Worm (Caenorhabditis elegans) whole organism, young adult: ENCODE data around the gene tat-3.
A peak's percentile ranks its signal among the peaks of the same experiment; 100 is the strongest.

Experiments used
- B0019.2 ChIP-seq: fragments of 200-800 bp; sonication (Bioruptor generic); conservative IDR thresholded peaks from 2 replicates; pipeline ENCODE4 v1.3.6; 2022; ENCODE audit warnings: missing genetic modification reagents, missing genetic modification characterization, missing compliant biosample characterization
- C06A6.2 ChIP-seq: fragments of 200-800 bp; sonication (Bioruptor generic); conservative IDR thresholded peaks from 2 replicates; pipeline ENCODE4 v1.3.6; 2022; ENCODE audit warnings: missing genetic modification characterization, missing compliant biosample characterization
- C17E4.6 ChIP-seq: fragments of 200-800 bp; sonication (Bioruptor generic); IDR thresholded peaks from 2 replicates; pipeline ENCODE4 v1.3.6; 2022; ENCODE audit warnings: missing genetic modification reagents, missing genetic modification characterization, missing compliant biosample characterization
- F22D6.2 ChIP-seq: sonication (generic microtip); optimal IDR thresholded peaks from 2 replicates; lab custom pipeline; 2016; ENCODE audit warnings: mild to moderate bottlenecking, missing genetic modification characterization, missing compliant biosample characterization
- F49E8.2 ChIP-seq: sonication (generic microtip); optimal IDR thresholded peaks from 3 replicates; lab custom pipeline; 2017; ENCODE audit warnings: missing genetic modification characterization, mild to moderate bottlenecking, missing compliant biosample characterization, antibody characterized with exemption, moderate library complexity; ENCODE audit not compliant: insufficient read depth
- F57C9.4 ChIP-seq: sonication (generic microtip); optimal IDR thresholded peaks from 2 replicates; lab custom pipeline; 2017; ENCODE audit warnings: mild to moderate bottlenecking, missing genetic modification characterization, missing compliant biosample characterization
- K11D2.4 ChIP-seq: fragments of 200-800 bp; sonication (Bioruptor generic); IDR thresholded peaks from 2 replicates; pipeline ENCODE4 v1.3.6; 2022; ENCODE audit warnings: missing genetic modification reagents, missing genetic modification characterization, missing compliant biosample characterization
- K12H6.12 ChIP-seq: fragments of 200-800 bp; sonication (Bioruptor generic); optimal IDR thresholded peaks from 2 replicates; lab custom pipeline; 2018; ENCODE audit warnings: mild to moderate bottlenecking, missing genetic modification characterization, missing compliant biosample characterization
- Y79H2A.3 ChIP-seq: fragments of 200-800 bp; sonication (Bioruptor generic); conservative IDR thresholded peaks from 2 replicates; pipeline ENCODE4 v1.3.6; 2022; ENCODE audit warnings: missing genetic modification reagents, missing genetic modification characterization, missing compliant biosample characterization
- Y95B8A.8 ChIP-seq: fragments of 200-800 bp; sonication (Bioruptor generic); IDR thresholded peaks from 2 replicates; pipeline ENCODE4 v1.3.6; 2022; ENCODE audit warnings: missing genetic modification reagents, missing genetic modification characterization, missing compliant biosample characterization
- akir-1 ChIP-seq: fragments of 200-800 bp; sonication (Bioruptor generic); optimal IDR thresholded peaks from 2 replicates; lab custom pipeline; 2018; ENCODE audit warnings: mild to moderate bottlenecking, missing genetic modification characterization, moderate library complexity, missing compliant biosample characterization
- aptf-3 ChIP-seq: fragments of 200-800 bp; sonication (Bioruptor generic); IDR thresholded peaks from 2 replicates; pipeline ENCODE4 v1.3.6; 2022; ENCODE audit warnings: missing genetic modification characterization, missing compliant biosample characterization
- atf-7 ChIP-seq: sonication (generic microtip); optimal IDR thresholded peaks from 2 replicates; lab custom pipeline; 2017; ENCODE audit warnings: mild to moderate bottlenecking, missing genetic modification characterization, missing compliant biosample characterization
- athp-1 ChIP-seq: sonication (generic microtip); optimal IDR thresholded peaks from 2 replicates; lab custom pipeline; 2017; ENCODE audit warnings: mild to moderate bottlenecking, missing genetic modification characterization, missing compliant biosample characterization
- attf-3 ChIP-seq: fragments of 200-800 bp; sonication (Bioruptor generic); conservative IDR thresholded peaks from 2 replicates; pipeline ENCODE4 v1.3.6; 2022; ENCODE audit warnings: missing genetic modification reagents, missing genetic modification characterization, missing compliant biosample characterization
- cebp-1 ChIP-seq, 2 experiments: fragments of 200-800 bp in 1 of 2; sonication (Bioruptor generic) in 1 of 2; sonication (generic microtip) in 1 of 2; IDR thresholded peaks in 1 of 2; optimal IDR thresholded peaks in 1 of 2; 2 replicates each; pipeline versions ENCODE4 v1.3.6 to Lab custom; 2017 to 2022; ENCODE audit warnings: missing compliant biosample characterization in 2 of 2, missing genetic modification characterization in 2 of 2, mild to moderate bottlenecking in 1 of 2, missing genetic modification reagents in 1 of 2, moderate library complexity in 1 of 2
- ceh-100 ChIP-seq: fragments of 200-800 bp; sonication (Bioruptor generic); IDR thresholded peaks from 2 replicates; pipeline ENCODE4 v1.3.6; 2022; ENCODE audit warnings: missing genetic modification reagents, missing genetic modification characterization, missing compliant biosample characterization
- ceh-27 ChIP-seq: fragments of 200-800 bp; sonication (Bioruptor generic); optimal IDR thresholded peaks from 2 replicates; lab custom pipeline; 2018; ENCODE audit warnings: mild to moderate bottlenecking, missing genetic modification characterization, moderate library complexity, missing compliant biosample characterization
- ceh-91 ChIP-seq: fragments of 200-800 bp; sonication (Bioruptor generic); IDR thresholded peaks from 2 replicates; pipeline ENCODE4 v1.3.6; 2022; ENCODE audit warnings: missing genetic modification reagents, missing genetic modification characterization, missing compliant biosample characterization
- chd-7 ChIP-seq: sonication (generic microtip); optimal IDR thresholded peaks from 2 replicates; lab custom pipeline; 2016; ENCODE audit warnings: mild to moderate bottlenecking, missing genetic modification characterization, moderate library complexity, missing compliant biosample characterization
- efl-1 ChIP-seq: fragments of 150-350 bp; optimal IDR thresholded peaks from 2 replicates; lab custom pipeline; 2014; ENCODE audit warnings: missing biosample characterization, missing genetic modification reagents, missing genetic modification characterization
- egl-44 ChIP-seq: fragments of 200-800 bp; sonication (Bioruptor generic); IDR thresholded peaks from 2 replicates; pipeline ENCODE4 v1.3.6; 2022; ENCODE audit warnings: missing genetic modification reagents, missing genetic modification characterization, missing compliant biosample characterization
- fkh-3 ChIP-seq: sonication (generic microtip); optimal IDR thresholded peaks from 2 replicates; lab custom pipeline; 2016; ENCODE audit warnings: mild to moderate bottlenecking, missing genetic modification characterization, missing compliant biosample characterization
- hlh-12 ChIP-seq: sonication (generic microtip); optimal IDR thresholded peaks from 2 replicates; lab custom pipeline; 2016; ENCODE audit warnings: missing genetic modification characterization, missing compliant biosample characterization
- hmg-20 ChIP-seq: fragments of 200-800 bp; sonication (Bioruptor generic); IDR thresholded peaks from 2 replicates; pipeline ENCODE4 v1.3.6; 2022; ENCODE audit warnings: missing genetic modification reagents, missing genetic modification characterization, missing compliant biosample characterization
- let-607 ChIP-seq, 2 experiments: fragments of 200-800 bp in 1 of 2; sonication (Bioruptor generic) in 1 of 2; sonication (generic microtip) in 1 of 2; optimal IDR thresholded peaks; 2 replicates each; lab custom pipeline; 2016 to 2018; ENCODE audit warnings: mild to moderate bottlenecking in 2 of 2, missing compliant biosample characterization in 2 of 2, missing genetic modification characterization in 2 of 2, moderate library complexity in 2 of 2, missing genotype in 1 of 2
- lin-40 ChIP-seq: sonication (generic microtip); optimal IDR thresholded peaks from 2 replicates; lab custom pipeline; 2016; ENCODE audit warnings: missing genetic modification characterization, mild to moderate bottlenecking, missing compliant biosample characterization, missing genotype, missing genetic modification reagents
- lin-54 ChIP-seq: fragments of 200-800 bp; sonication (Bioruptor generic); optimal IDR thresholded peaks from 2 replicates; lab custom pipeline; 2018; ENCODE audit warnings: mild to moderate bottlenecking, missing genetic modification characterization, missing compliant biosample characterization
- madf-6 ChIP-seq: fragments of 200-800 bp; sonication (Bioruptor generic); IDR thresholded peaks from 2 replicates; pipeline ENCODE4 v1.3.6; 2022; ENCODE audit warnings: missing genetic modification reagents, missing genetic modification characterization, missing compliant biosample characterization
- mcd-1 ChIP-seq: fragments of 200-800 bp; sonication (Bioruptor generic); IDR thresholded peaks from 2 replicates; pipeline ENCODE4 v1.3.6; 2022; ENCODE audit warnings: missing genetic modification reagents, missing genetic modification characterization, missing compliant biosample characterization
- mel-28 ChIP-seq: sonication (generic microtip); optimal IDR thresholded peaks from 2 replicates; lab custom pipeline; 2016; ENCODE audit warnings: borderline replicate concordance, mild to moderate bottlenecking, missing genetic modification characterization, missing compliant biosample characterization
- mxl-1 ChIP-seq: sonication (generic microtip); optimal IDR thresholded peaks from 2 replicates; lab custom pipeline; 2016; ENCODE audit warnings: missing genetic modification characterization, missing compliant biosample characterization
- nhr-120 ChIP-seq: fragments of 200-800 bp; sonication (Bioruptor generic); IDR thresholded peaks from 2 replicates; pipeline ENCODE4 v1.3.6; 2022; ENCODE audit warnings: missing genetic modification characterization, missing compliant biosample characterization
- pbrm-1 ChIP-seq: fragments of 200-800 bp; sonication (Bioruptor generic); IDR thresholded peaks from 2 replicates; pipeline ENCODE4 v1.3.6; 2022; ENCODE audit warnings: missing genetic modification reagents, missing genetic modification characterization, missing compliant biosample characterization
- pha-4 ChIP-seq: fragments of 150-350 bp; sonication (generic microtip); optimal IDR thresholded peaks from 2 replicates; lab custom pipeline; 2014; ENCODE audit warnings: missing biosample characterization, missing genetic modification reagents, missing genetic modification characterization
- rcor-1 ChIP-seq: fragments of 200-800 bp; sonication (Bioruptor generic); IDR thresholded peaks from 2 replicates; pipeline ENCODE4 v1.3.6; 2022; ENCODE audit warnings: missing genetic modification reagents, missing genetic modification characterization, missing compliant biosample characterization
- rec-8 ChIP-seq, 2 experiments: sonication (generic microtip); optimal IDR thresholded peaks; 2 replicates each; lab custom pipeline; 2016; ENCODE audit warnings: mild to moderate bottlenecking in 2 of 2, missing genetic modification characterization in 2 of 2, missing genetic modification reagents in 2 of 2, missing genotype in 2 of 2, missing biosample characterization in 1 of 2, missing compliant biosample characterization in 1 of 2, moderate library complexity in 1 of 2
- sdz-38 ChIP-seq: sonication (generic microtip); optimal IDR thresholded peaks from 2 replicates; lab custom pipeline; 2016; ENCODE audit warnings: missing genotype, missing genetic modification characterization, missing compliant biosample characterization
- snpc-3.4 ChIP-seq: sonication (generic microtip); optimal IDR thresholded peaks from 2 replicates; lab custom pipeline; 2017; ENCODE audit warnings: missing genetic modification characterization, mild to moderate bottlenecking, missing compliant biosample characterization, antibody characterized with exemption, moderate library complexity, missing genotype, missing genetic modification reagents
- snpc-4 ChIP-seq, 5 experiments: fragments of 150-350 bp in 1 of 5; sonication (generic microtip) in 4 of 5; optimal IDR thresholded peaks; 2 replicates each; lab custom pipeline; 2014 to 2018; ENCODE audit warnings: missing genetic modification characterization in 5 of 5, missing biosample characterization in 3 of 5, antibody characterized with exemption in 2 of 5, mild to moderate bottlenecking in 2 of 5, missing compliant biosample characterization in 2 of 5, missing genotype in 2 of 5, moderate library complexity in 2 of 5, missing genetic modification reagents in 1 of 5
- somi-1 ChIP-seq: fragments of 200-800 bp; sonication (Bioruptor generic); optimal IDR thresholded peaks from 2 replicates; lab custom pipeline; 2018; ENCODE audit warnings: mild to moderate bottlenecking, missing genetic modification characterization, missing compliant biosample characterization
- tlf-1 ChIP-seq: fragments of 200-800 bp; sonication (Bioruptor generic); optimal IDR thresholded peaks from 2 replicates; lab custom pipeline; 2018; ENCODE audit warnings: mild to moderate bottlenecking, missing genetic modification characterization, missing compliant biosample characterization
- unc-62 ChIP-seq: fragments of 150-350 bp; optimal IDR thresholded peaks from 2 replicates; lab custom pipeline; 2014; ENCODE audit warnings: missing biosample characterization, missing genetic modification reagents, missing genetic modification characterization
- zim-3 ChIP-seq: sonication (generic microtip); optimal IDR thresholded peaks from 2 replicates; lab custom pipeline; 2017; ENCODE audit warnings: mild to moderate bottlenecking, missing genetic modification characterization, moderate library complexity, missing compliant biosample characterization
- ztf-18 ChIP-seq: sonication (generic microtip); optimal IDR thresholded peaks from 2 replicates; lab custom pipeline; 2016; ENCODE audit warnings: missing genotype, mild to moderate bottlenecking, missing genetic modification characterization, missing compliant biosample characterization
- ztf-28 ChIP-seq: fragments of 200-800 bp; sonication (Bioruptor generic); IDR thresholded peaks from 2 replicates; pipeline ENCODE4 v1.3.6; 2022; ENCODE audit warnings: missing genetic modification reagents, missing genetic modification characterization, missing compliant biosample characterization

The tat-3 gene

DNA sequence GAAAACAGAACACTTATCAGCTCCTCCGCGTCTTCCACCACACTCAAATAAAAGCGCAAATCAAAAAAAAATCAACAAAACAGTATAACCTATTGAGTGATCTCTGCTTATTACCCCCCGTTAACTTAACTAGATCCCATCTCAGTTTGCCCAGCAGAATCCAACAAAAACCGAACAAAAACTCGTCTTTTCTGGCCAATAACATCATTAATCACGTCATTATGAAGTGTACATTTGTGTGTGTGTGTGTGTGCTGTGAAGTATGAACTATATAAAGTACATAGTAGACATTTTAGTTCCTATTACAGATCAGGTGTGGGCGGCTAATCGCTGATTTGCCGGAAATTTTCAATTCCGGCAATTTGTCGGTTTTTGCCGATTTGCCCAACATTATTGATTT is 12.4 kb downstream of the tat-3 start:
- TF ChIP-seq F22D6.2 (tag; lab: Kevin White, UChicago): no peak
- peak in 1 of 2 experiments; percentile 14 for TF ChIP-seq let-607 (tag; optimal IDR thresholded peaks at IDR 0.05; lab: Kevin White, UChicago)

DNA sequence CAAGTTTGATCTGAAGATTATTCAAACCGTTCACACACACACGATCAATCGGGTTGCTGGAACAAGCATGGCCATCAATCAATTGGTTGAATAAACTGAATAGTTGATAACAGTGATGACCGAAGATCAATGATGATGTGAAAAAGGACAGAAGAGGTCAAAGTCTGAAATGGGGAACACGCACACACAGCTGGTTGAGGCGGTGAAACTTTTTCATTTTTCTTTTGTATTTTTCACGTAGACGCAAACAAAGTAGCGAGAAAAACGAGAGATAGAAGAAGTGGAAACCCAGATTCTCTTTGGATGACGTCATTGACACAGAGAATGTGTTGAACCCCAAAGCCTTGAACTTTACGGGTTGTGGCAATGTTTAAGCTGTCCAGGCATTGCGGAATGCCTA is 13.0 kb downstream of the tat-3 start:
- TF ChIP-seq ztf-18 (tag; lab: Kevin White, UChicago): peak; percentile 3
- TF ChIP-seq efl-1 (GFP tag; lab: Kevin White, UChicago): no peak
- TF ChIP-seq egl-44 (GFP tag; lab: Robert Waterston, UW): no peak
- peak; percentile 53; the same call in 1 of the 2 replicates for TF ChIP-seq C06A6.2 (GFP tag; lab: Robert Waterston, UW)
- peak; percentile 60 for TF ChIP-seq chd-7 (tag; lab: Kevin White, UChicago)
- no peak for TF ChIP-seq B0019.2 (GFP tag; lab: Robert Waterston, UW)
- no peak for TF ChIP-seq cebp-1 (GFP tag; IDR thresholded peaks at IDR 0.05; lab: Robert Waterston, UW)
- TF ChIP-seq cebp-1 (tag; optimal IDR thresholded peaks at IDR 0.05; lab: Kevin White, UChicago): peak; percentile 63
- no peak for TF ChIP-seq nhr-120 (GFP tag; lab: Robert Waterston, UW)
- TF ChIP-seq athp-1 (tag; lab: Kevin White, UChicago): no peak
- no peak for TF ChIP-seq rec-8 (tag; optimal IDR thresholded peaks at IDR 0.05; lab: Kevin White, UChicago)
- TF ChIP-seq aptf-3 (GFP tag; lab: Robert Waterston, UW): no peak
- no peak for TF ChIP-seq mel-28
- TF ChIP-seq zim-3 (tag; lab: Kevin White, UChicago): no peak
- no peak for TF ChIP-seq Y95B8A.8 (GFP tag; lab: Robert Waterston, UW)
- TF ChIP-seq ztf-28 (GFP tag; lab: Robert Waterston, UW): no peak
- peak; percentile 24 for TF ChIP-seq tlf-1 (GFP tag; lab: Kevin White, UChicago)
- TF ChIP-seq atf-7: peak; percentile 96
- no peak for TF ChIP-seq C17E4.6 (GFP tag; lab: Robert Waterston, UW)
- peak; percentile 6; the same call in 1 of the 2 replicates for TF ChIP-seq mcd-1 (GFP tag; lab: Robert Waterston, UW)
- TF ChIP-seq K11D2.4 (GFP tag; lab: Robert Waterston, UW): peak; percentile 71
- TF ChIP-seq F49E8.2 (tag; lab: Kevin White, UChicago): no peak
- no peak for TF ChIP-seq snpc-3.4 (tag; lab: Kevin White, UChicago)
- no peak for TF ChIP-seq attf-3 (GFP tag; lab: Robert Waterston, UW)
- TF ChIP-seq lin-40 (tag; lab: Kevin White, UChicago): peak; percentile 83
- TF ChIP-seq ceh-27: peak; percentile 32
- no peak for TF ChIP-seq hmg-20 (GFP tag; lab: Robert Waterston, UW)
- TF ChIP-seq pha-4 (tag; lab: Kevin White, UChicago): no peak
- TF ChIP-seq hlh-12 (tag; lab: Kevin White, UChicago): no peak
- TF ChIP-seq ceh-91: no peak
- TF ChIP-seq lin-54 (GFP tag; lab: Kevin White, UChicago): peak; percentile 24
- no peak for TF ChIP-seq unc-62
- no peak for TF ChIP-seq snpc-4 (GFP tag; optimal IDR thresholded peaks at IDR 0.05; lab: Kevin White, UChicago)
- TF ChIP-seq snpc-4 (tag; optimal IDR thresholded peaks at IDR 0.05; lab: Kevin White, UChicago): peak in 2 of 4 experiments; percentile 4 to 19
- TF ChIP-seq pbrm-1 (GFP tag; lab: Robert Waterston, UW): 0 out of 2 replicates have a peak, but pooled peaks have one; percentile 7
- TF ChIP-seq Y79H2A.3 (GFP tag; lab: Robert Waterston, UW): no peak
- TF ChIP-seq sdz-38 (tag; lab: Kevin White, UChicago): no peak
- TF ChIP-seq K12H6.12: no peak
- no peak; the same call in 1 of the 2 replicates for TF ChIP-seq rcor-1 (GFP tag; lab: Robert Waterston, UW)
- TF ChIP-seq ceh-100 (GFP tag; lab: Robert Waterston, UW): no peak
- peak; percentile 89 for TF ChIP-seq somi-1 (GFP tag; lab: Kevin White, UChicago)
- no peak for TF ChIP-seq akir-1 (GFP tag; lab: Kevin White, UChicago)
- no peak for TF ChIP-seq F57C9.4 (tag; lab: Kevin White, UChicago)
- TF ChIP-seq fkh-3 (tag; lab: Kevin White, UChicago): no peak
- no peak for TF ChIP-seq mxl-1 (tag; lab: Kevin White, UChicago)
- no peak for TF ChIP-seq madf-6 (GFP tag; lab: Robert Waterston, UW)
